Worm (Caenorhabditis elegans) whole organism, L4 larva: ENCODE results near the gene sca-1.
A peak's percentile ranks its signal among the peaks of the same experiment; 100 is the strongest.

Experiments used
- D1046.2 ChIP-seq: fragments of 200-800 bp; sonication (Bioruptor generic); IDR thresholded peaks from 2 replicates; pipeline ENCODE4 v1.3.6; 2022; ENCODE audit warnings: missing genetic modification characterization, missing compliant biosample characterization
- F49E8.2 ChIP-seq: sonication (generic microtip); optimal IDR thresholded peaks from 2 replicates; lab custom pipeline; 2016; ENCODE audit warnings: missing compliant biosample characterization, mild to moderate bottlenecking, missing genetic modification characterization, borderline replicate concordance
- R02D3.7 ChIP-seq: fragments of 150-350 bp; sonication (generic microtip); optimal IDR thresholded peaks from 3 replicates; lab custom pipeline; 2014; ENCODE audit warnings: missing biosample characterization, missing genetic modification characterization
- T20F7.1 ChIP-seq: fragments of 200-800 bp; sonication (Bioruptor generic); optimal IDR thresholded peaks from 2 replicates; lab custom pipeline; 2018; ENCODE audit warnings: mild to moderate bottlenecking, missing genetic modification characterization, missing compliant biosample characterization
- T26A8.4 ChIP-seq: fragments of 200-800 bp; sonication (Bioruptor generic); IDR thresholded peaks from 2 replicates; pipeline ENCODE4 v1.3.6; 2022; ENCODE audit warnings: missing genetic modification characterization, missing compliant biosample characterization
- ZK546.5 ChIP-seq, 2 experiments: sonication (generic microtip); optimal IDR thresholded peaks; 2 replicates each; lab custom pipeline; 2017; ENCODE audit warnings: missing biosample characterization in 2 of 2, missing genetic modification characterization in 2 of 2
- aly-2 ChIP-seq: sonication (generic microtip); optimal IDR thresholded peaks from 2 replicates; lab custom pipeline; 2018; ENCODE audit warnings: missing biosample characterization, missing genetic modification characterization
- arid-1 ChIP-seq: fragments of 200-800 bp; sonication (Bioruptor generic); conservative IDR thresholded peaks from 2 replicates; pipeline ENCODE4 v1.3.6; 2022; ENCODE audit warnings: missing genetic modification reagents, missing genetic modification characterization, missing compliant biosample characterization
- attf-4 ChIP-seq: sonication (generic microtip); optimal IDR thresholded peaks from 3 replicates; lab custom pipeline; 2017; ENCODE audit warnings: missing biosample characterization, missing genetic modification characterization
- ceh-20 ChIP-seq: fragments of 200-800 bp; sonication (Bioruptor generic); IDR thresholded peaks from 2 replicates; pipeline ENCODE4 v1.3.6; 2022; ENCODE audit warnings: missing genetic modification reagents, missing genetic modification characterization, missing compliant biosample characterization
- ceh-32 ChIP-seq: sonication (generic microtip); optimal IDR thresholded peaks from 2 replicates; lab custom pipeline; 2016; ENCODE audit warnings: mild to moderate bottlenecking, missing genetic modification characterization, missing compliant biosample characterization; ENCODE audit not compliant: poor library complexity
- ceh-62 ChIP-seq: sonication (generic microtip); optimal IDR thresholded peaks from 2 replicates; lab custom pipeline; 2017; ENCODE audit warnings: missing biosample characterization, missing genetic modification characterization
- ceh-82 ChIP-seq: sonication (generic microtip); optimal IDR thresholded peaks from 2 replicates; lab custom pipeline; 2017; ENCODE audit warnings: missing biosample characterization, missing genetic modification characterization
- ces-1 ChIP-seq: fragments of 150-350 bp; sonication (generic microtip); optimal IDR thresholded peaks from 4 replicates; lab custom pipeline; 2014; ENCODE audit warnings: missing biosample characterization, missing genetic modification reagents, missing genetic modification characterization
- daf-19 ChIP-seq: fragments of 200-800 bp; sonication (Bioruptor generic); conservative IDR thresholded peaks from 2 replicates; pipeline ENCODE4 v1.3.6; 2022; ENCODE audit warnings: missing genetic modification characterization, missing compliant biosample characterization
- daf-8 ChIP-seq: fragments of 200-800 bp; sonication (Bioruptor generic); IDR thresholded peaks from 2 replicates; pipeline ENCODE4 v1.3.6; 2022; ENCODE audit warnings: missing genetic modification characterization, missing compliant biosample characterization
- dmd-9 ChIP-seq: fragments of 200-800 bp; sonication (Bioruptor generic); IDR thresholded peaks from 2 replicates; pipeline ENCODE4 v1.3.6; 2022; ENCODE audit warnings: missing genetic modification reagents, missing genetic modification characterization, missing compliant biosample characterization
- dve-1 ChIP-seq: sonication (generic microtip); optimal IDR thresholded peaks from 2 replicates; lab custom pipeline; 2017; ENCODE audit warnings: antibody characterized with exemption, mild to moderate bottlenecking, missing genetic modification characterization, missing compliant biosample characterization; ENCODE audit not compliant: insufficient read depth
- egl-43 ChIP-seq: fragments of 200-800 bp; sonication (Bioruptor generic); IDR thresholded peaks from 2 replicates; pipeline ENCODE4 v1.3.6; 2022; ENCODE audit warnings: missing genetic modification reagents, missing genetic modification characterization, missing compliant biosample characterization
- fkh-10 ChIP-seq: fragments of 150-350 bp; optimal IDR thresholded peaks from 2 replicates; lab custom pipeline; 2014; ENCODE audit warnings: missing biosample characterization, missing genetic modification reagents, missing genetic modification characterization
- fos-1 ChIP-seq: fragments of 150-350 bp; optimal IDR thresholded peaks from 2 replicates; lab custom pipeline; 2014; ENCODE audit warnings: missing biosample characterization, missing genetic modification characterization
- gei-8 ChIP-seq: fragments of 200-800 bp; sonication (Bioruptor generic); optimal IDR thresholded peaks from 2 replicates; lab custom pipeline; 2018; ENCODE audit warnings: mild to moderate bottlenecking, missing genetic modification characterization, missing compliant biosample characterization
- hif-1 ChIP-seq, 2 experiments: sonication (generic microtip); optimal IDR thresholded peaks; 2 replicates each; lab custom pipeline; 2016 to 2017; ENCODE audit warnings: missing compliant biosample characterization in 2 of 2, missing genetic modification characterization in 2 of 2, missing genetic modification reagents in 2 of 2, missing genotype in 2 of 2, mild to moderate bottlenecking in 1 of 2
- hlh-11 ChIP-seq: fragments of 200-800 bp; sonication (Bioruptor generic); optimal IDR thresholded peaks from 2 replicates; lab custom pipeline; 2018; ENCODE audit warnings: mild to moderate bottlenecking, missing genetic modification characterization, missing compliant biosample characterization
- jun-1 ChIP-seq: fragments of 150-350 bp; optimal IDR thresholded peaks from 2 replicates; lab custom pipeline; 2014; ENCODE audit warnings: missing biosample characterization, missing genetic modification reagents, missing genetic modification characterization
- lin-38 ChIP-seq: fragments of 200-800 bp; sonication (Bioruptor generic); IDR thresholded peaks from 2 replicates; pipeline ENCODE4 v1.3.6; 2022; ENCODE audit warnings: missing genetic modification reagents, missing genetic modification characterization, missing compliant biosample characterization
- lin-39 ChIP-seq: fragments of 150-350 bp; optimal IDR thresholded peaks from 2 replicates; lab custom pipeline; 2014; ENCODE audit warnings: missing biosample characterization, missing genetic modification reagents, missing genetic modification characterization
- lir-3 ChIP-seq: sonication (generic microtip); optimal IDR thresholded peaks from 2 replicates; lab custom pipeline; 2016; ENCODE audit warnings: mild to moderate bottlenecking, missing genetic modification characterization, missing compliant biosample characterization
- lsy-2 ChIP-seq, 2 experiments: fragments of 150-350 bp in 1 of 2; sonication (generic microtip) in 1 of 2; optimal IDR thresholded peaks; 2 replicates each; lab custom pipeline; 2014 to 2017; ENCODE audit warnings: missing biosample characterization in 2 of 2, missing genetic modification characterization in 2 of 2
- madf-9 ChIP-seq: fragments of 200-800 bp; sonication (Bioruptor generic); conservative IDR thresholded peaks from 2 replicates; pipeline ENCODE4 v1.3.6; 2022; ENCODE audit warnings: missing genetic modification reagents, missing genetic modification characterization, missing compliant biosample characterization
- mdt-29 ChIP-seq: fragments of 200-800 bp; sonication (Bioruptor generic); IDR thresholded peaks from 2 replicates; pipeline ENCODE4 v1.3.6; 2022; ENCODE audit warnings: missing genetic modification reagents, missing genetic modification characterization, missing compliant biosample characterization
- mep-1 ChIP-seq: fragments of 150-350 bp; sonication (generic microtip); optimal IDR thresholded peaks from 3 replicates; lab custom pipeline; 2014; ENCODE audit warnings: missing biosample characterization, missing genetic modification characterization
- mes-2 ChIP-seq: sonication (generic microtip); optimal IDR thresholded peaks from 2 replicates; lab custom pipeline; 2016; ENCODE audit warnings: missing genotype, mild to moderate bottlenecking, missing genetic modification characterization, missing compliant biosample characterization; ENCODE audit not compliant: poor library complexity, severe bottlenecking
- mxl-2 ChIP-seq: fragments of 200-800 bp; sonication (Bioruptor generic); conservative IDR thresholded peaks from 2 replicates; pipeline ENCODE4 v1.3.6; 2022; ENCODE audit warnings: missing genetic modification reagents, missing genetic modification characterization, missing compliant biosample characterization
- mxl-3 ChIP-seq: fragments of 200-800 bp; sonication (Bioruptor generic); optimal IDR thresholded peaks from 2 replicates; lab custom pipeline; 2018; ENCODE audit warnings: mild to moderate bottlenecking, missing genetic modification characterization, missing compliant biosample characterization
- nhr-102 ChIP-seq: sonication (generic microtip); optimal IDR thresholded peaks from 2 replicates; lab custom pipeline; 2016; ENCODE audit warnings: mild to moderate bottlenecking, missing genetic modification characterization, moderate library complexity, missing compliant biosample characterization
- nhr-41 ChIP-seq: fragments of 200-800 bp; sonication (Bioruptor generic); IDR thresholded peaks from 2 replicates; pipeline ENCODE4 v1.3.6; 2022; ENCODE audit warnings: missing genetic modification reagents, missing genetic modification characterization, missing compliant biosample characterization
- nhr-42 ChIP-seq: fragments of 200-800 bp; sonication (Bioruptor generic); IDR thresholded peaks from 2 replicates; pipeline ENCODE4 v1.3.6; 2022; ENCODE audit warnings: missing genetic modification characterization, missing compliant biosample characterization
- nhr-76 ChIP-seq: fragments of 150-350 bp; optimal IDR thresholded peaks from 2 replicates; lab custom pipeline; 2014; ENCODE audit warnings: missing biosample characterization, missing genetic modification characterization
- pqm-1 ChIP-seq: sonication (generic microtip); optimal IDR thresholded peaks from 2 replicates; lab custom pipeline; 2017; ENCODE audit warnings: missing biosample characterization, missing genetic modification characterization
- sdz-12 ChIP-seq: fragments of 200-800 bp; sonication (Bioruptor generic); optimal IDR thresholded peaks from 2 replicates; lab custom pipeline; 2018; ENCODE audit warnings: mild to moderate bottlenecking, missing genetic modification characterization, missing compliant biosample characterization
- skn-1 ChIP-seq: fragments of 150-350 bp; optimal IDR thresholded peaks from 2 replicates; lab custom pipeline; 2014; ENCODE audit warnings: missing biosample characterization, missing genetic modification characterization
- snpc-1.2 ChIP-seq: fragments of 200-800 bp; sonication (Bioruptor generic); IDR thresholded peaks from 2 replicates; pipeline ENCODE4 v1.3.6; 2022; ENCODE audit warnings: missing genetic modification reagents, missing genetic modification characterization, missing compliant biosample characterization
- unc-130 ChIP-seq: sonication (generic microtip); optimal IDR thresholded peaks from 2 replicates; lab custom pipeline; 2016; ENCODE audit warnings: missing genetic modification reagents, missing genetic modification characterization, missing compliant biosample characterization
- unc-39 ChIP-seq: sonication (generic microtip); optimal IDR thresholded peaks from 2 replicates; lab custom pipeline; 2017; ENCODE audit warnings: missing biosample characterization, missing genetic modification characterization
- zag-1 ChIP-seq: fragments of 150-350 bp; optimal IDR thresholded peaks from 2 replicates; lab custom pipeline; 2014; ENCODE audit warnings: missing biosample characterization, missing genetic modification characterization
- zfp-2 ChIP-seq: sonication (generic microtip); optimal IDR thresholded peaks from 2 replicates; lab custom pipeline; 2016; ENCODE audit warnings: mild to moderate bottlenecking, missing genetic modification characterization, missing compliant biosample characterization
- zfp-3 ChIP-seq: fragments of 200-800 bp; sonication (Bioruptor generic); conservative IDR thresholded peaks from 2 replicates; pipeline ENCODE4 v1.3.6; 2022; ENCODE audit warnings: missing genetic modification reagents, missing genetic modification characterization, missing compliant biosample characterization
- zip-11 ChIP-seq: fragments of 200-800 bp; sonication (Bioruptor generic); IDR thresholded peaks from 2 replicates; pipeline ENCODE4 v1.3.6; 2022; ENCODE audit warnings: missing genetic modification characterization, missing compliant biosample characterization
- ztf-11 ChIP-seq: fragments of 150-350 bp; optimal IDR thresholded peaks from 2 replicates; lab custom pipeline; 2014; ENCODE audit warnings: missing biosample characterization, missing genetic modification characterization
- ztf-7 ChIP-seq: fragments of 150-350 bp; optimal IDR thresholded peaks from 2 replicates; lab custom pipeline; 2014; ENCODE audit warnings: missing biosample characterization, missing genetic modification characterization

Gene sca-1

DNA sequence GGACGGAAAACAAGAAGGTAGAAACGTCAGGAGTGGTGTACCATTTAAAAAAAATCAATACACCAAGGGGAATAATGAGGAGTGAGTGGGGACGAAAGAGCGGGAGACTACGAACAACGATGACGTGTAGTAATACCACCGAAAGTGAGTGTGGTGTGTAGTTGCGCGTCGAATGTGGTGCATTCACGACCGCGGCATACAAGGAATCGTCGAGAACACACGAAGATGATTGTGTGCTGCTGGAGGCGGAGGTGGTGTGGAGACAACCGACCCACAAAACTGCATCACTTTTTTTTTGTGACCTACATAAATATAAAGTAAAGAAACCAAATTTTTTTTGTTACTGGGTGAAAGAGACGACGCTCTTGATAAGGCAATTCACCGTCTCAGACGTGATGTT, 1.7 kb upstream of the sca-1 start (continued):
- TF ChIP-seq ceh-32 (tag; lab: Kevin White, UChicago) (no peak), mdt-29 (GFP tag; lab: Robert Waterston, UW) (peak; percentile 43; the same call in 1 of the 2 replicates), sdz-12 (peak; percentile 60), madf-9 (GFP tag; lab: Robert Waterston, UW) (no peak), snpc-1.2 (GFP tag; lab: Robert Waterston, UW) (no peak), nhr-102 (tag; lab: Kevin White, UChicago) (peak; percentile 41), arid-1 (GFP tag; lab: Robert Waterston, UW) (peak; percentile 31; the same call in 1 of the 2 replicates), lir-3 (tag; lab: Kevin White, UChicago) (no peak), T26A8.4 (no peak), fkh-10 (no peak), pqm-1 (peak; percentile 10), ZK546.5 (tag; optimal IDR thresholded peaks at IDR 0.05; lab: Kevin White, UChicago) (no peak), dve-1 (tag; lab: Kevin White, UChicago) (peak; percentile 77), mxl-3 (GFP tag; lab: Kevin White, UChicago) (peak; percentile 59), mep-1 (tag; lab: Kevin White, UChicago) (peak; percentile 86), zfp-3 (GFP tag; lab: Robert Waterston, UW) (0 out of 2 replicates have a peak, but pooled peaks have one; percentile 53), ceh-82 (tag; lab: Kevin White, UChicago) (no peak), aly-2 (tag; lab: Kevin White, UChicago) (no peak), fos-1 (no peak), nhr-76 (tag; lab: Kevin White, UChicago) (no peak), zfp-2 (tag; lab: Kevin White, UChicago) (no peak), attf-4 (tag; lab: Kevin White, UChicago) (no peak), T20F7.1 (GFP tag; lab: Kevin White, UChicago) (peak; percentile 48), zip-11 (GFP tag; lab: Robert Waterston, UW) (no peak), ceh-62 (tag; lab: Kevin White, UChicago) (no peak), D1046.2 (GFP tag; lab: Robert Waterston, UW) (no peak), daf-8 (no peak), F49E8.2 (tag; lab: Kevin White, UChicago) (no peak), skn-1 (tag; lab: Kevin White, UChicago) (no peak), ztf-7 (tag; lab: Kevin White, UChicago) (no peak), unc-39 (tag; lab: Kevin White, UChicago) (no peak), unc-130 (GFP tag; lab: Kevin White, UChicago) (no peak), R02D3.7 (tag; lab: Kevin White, UChicago) (no peak), lsy-2 (tag; optimal IDR thresholded peaks at IDR 0.05; lab: Kevin White, UChicago) (peak; percentile 63 to 76), lin-39 (tag; lab: Kevin White, UChicago) (no peak), mes-2 (tag; lab: Kevin White, UChicago) (peak; percentile 85), ztf-11 (tag; lab: Kevin White, UChicago) (no peak), jun-1 (no peak), zag-1 (tag; lab: Kevin White, UChicago) (no peak), dmd-9 (GFP tag; lab: Robert Waterston, UW) (peak; percentile 57; the same call in 1 of the 2 replicates), lin-38 (GFP tag; lab: Robert Waterston, UW) (peak; percentile 61), ces-1 (no peak), nhr-41 (GFP tag; lab: Robert Waterston, UW) (peak; percentile 16; the same call in 1 of the 2 replicates), gei-8 (no peak), daf-19 (GFP tag; lab: Robert Waterston, UW) (no peak), ceh-20 (0 out of 2 replicates have a peak, but pooled peaks have one; percentile 35), egl-43 (0 out of 2 replicates have a peak, but pooled peaks have one; percentile 43), hlh-11 (tag; lab: Kevin White, UChicago) (peak; percentile 82), mxl-2 (GFP tag; lab: Robert Waterston, UW) (no peak), hif-1 (tag; optimal IDR thresholded peaks at IDR 0.05; lab: Kevin White, UChicago) (peak in 1 of 2 experiments; percentile 23), nhr-42 (GFP tag; lab: Robert Waterston, UW) (0 out of 2 replicates have a peak, but pooled peaks have one; percentile 25)
